Fruit fly (Drosophila melanogaster) whole organism, adult: ENCODE data around the gene Ac78C.

Experiments used
- CG12768 ChIP-seq: fragments of 200-800 bp; sonication (Bioruptor generic); optimal IDR thresholded peaks from 2 replicates; lab custom pipeline; 2017; ENCODE audit warnings: missing biosample characterization, missing genetic modification characterization, mild to moderate bottlenecking, moderate library complexity, missing genetic modification reagents
- CG33017 ChIP-seq: fragments of 200-800 bp; sonication (Bioruptor generic); optimal IDR thresholded peaks from 2 replicates; lab custom pipeline; 2018; ENCODE audit warnings: missing biosample characterization, mild to moderate bottlenecking, missing genetic modification characterization, moderate library complexity
- CG7045 ChIP-seq: fragments of 200-800 bp; sonication (Bioruptor generic); optimal IDR thresholded peaks from 2 replicates; lab custom pipeline; 2017; ENCODE audit warnings: missing biosample characterization, mild to moderate bottlenecking, missing genetic modification characterization
- Mnt ChIP-seq: fragments of 200-800 bp; sonication (Bioruptor generic); optimal IDR thresholded peaks from 2 replicates; lab custom pipeline; 2016; ENCODE audit warnings: missing biosample characterization, mild to moderate bottlenecking, missing genetic modification characterization
- bab1 ChIP-seq: fragments of 200-800 bp; sonication (Bioruptor generic); optimal IDR thresholded peaks from 3 replicates; lab custom pipeline; 2019; ENCODE audit warnings: missing biosample characterization, mild to moderate bottlenecking, missing genetic modification characterization, moderate library complexity
- pad ChIP-seq: fragments of 200-800 bp; sonication (Bioruptor generic); optimal IDR thresholded peaks from 3 replicates; lab custom pipeline; 2017; ENCODE audit warnings: missing biosample characterization, missing genetic modification characterization, mild to moderate bottlenecking, moderate library complexity, missing genetic modification reagents

DNA sequence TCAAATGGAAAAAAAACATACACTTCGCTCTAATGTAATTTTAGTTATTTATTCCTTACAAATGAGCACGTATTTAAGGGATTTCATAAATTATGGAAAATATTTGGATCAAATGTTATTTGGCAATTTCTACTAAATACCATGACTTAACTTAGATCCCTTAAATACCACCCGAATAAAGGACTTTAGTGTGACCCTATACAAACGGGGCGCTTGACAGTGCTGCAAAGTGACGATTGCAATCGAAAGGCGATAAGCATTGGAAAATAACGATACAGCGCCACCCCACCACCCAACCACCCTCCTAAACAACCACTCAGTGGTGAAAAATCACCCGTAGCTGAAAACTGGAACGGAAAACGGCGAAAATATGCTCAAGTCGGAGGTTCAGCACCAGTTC, 40.3 kb downstream of the Ac78C start, which contains the start of gene ICA69:
- TF ChIP-seq Mnt: no peak
- no peak for TF ChIP-seq CG7045
- TF ChIP-seq pad: no peak
- TF ChIP-seq CG12768: no peak
- no peak for TF ChIP-seq CG33017
- no peak for TF ChIP-seq bab1 (GFP tag; lab: Kevin White, UChicago)
